Worm (Caenorhabditis elegans) whole organism, young adult: ENCODE data around the gene F08H9.4.

Source experiments
- B0336.3 ChIP-seq: fragments of 200-800 bp; sonication (Bioruptor generic); IDR thresholded peaks from 2 replicates; pipeline ENCODE4 v1.3.6; 2022; ENCODE audit warnings: missing genetic modification characterization, missing compliant biosample characterization
- F23B12.7 ChIP-seq: sonication (generic microtip); optimal IDR thresholded peaks from 2 replicates; lab custom pipeline; 2017; ENCODE audit warnings: missing genetic modification characterization, mild to moderate bottlenecking, missing compliant biosample characterization, antibody characterized with exemption, moderate library complexity; ENCODE audit not compliant: insufficient read depth
- K12H6.12 ChIP-seq: fragments of 200-800 bp; sonication (Bioruptor generic); optimal IDR thresholded peaks from 2 replicates; lab custom pipeline; 2018; ENCODE audit warnings: mild to moderate bottlenecking, missing genetic modification characterization, missing compliant biosample characterization
- Y79H2A.3 ChIP-seq: fragments of 200-800 bp; sonication (Bioruptor generic); conservative IDR thresholded peaks from 2 replicates; pipeline ENCODE4 v1.3.6; 2022; ENCODE audit warnings: missing genetic modification reagents, missing genetic modification characterization, missing compliant biosample characterization
- ceh-91 ChIP-seq: fragments of 200-800 bp; sonication (Bioruptor generic); IDR thresholded peaks from 2 replicates; pipeline ENCODE4 v1.3.6; 2022; ENCODE audit warnings: missing genetic modification reagents, missing genetic modification characterization, missing compliant biosample characterization
- efl-1 ChIP-seq: fragments of 150-350 bp; optimal IDR thresholded peaks from 2 replicates; lab custom pipeline; 2014; ENCODE audit warnings: missing biosample characterization, missing genetic modification reagents, missing genetic modification characterization
- him-1 ChIP-seq: sonication (generic microtip); optimal IDR thresholded peaks from 2 replicates; lab custom pipeline; 2016; ENCODE audit warnings: missing genotype, missing genetic modification reagents, missing genetic modification characterization, missing compliant biosample characterization
- madf-8 ChIP-seq: fragments of 200-800 bp; sonication (Bioruptor generic); conservative IDR thresholded peaks from 2 replicates; pipeline ENCODE4 v1.3.6; 2022; ENCODE audit warnings: missing genetic modification reagents, missing genetic modification characterization, missing compliant biosample characterization
- xnd-1 ChIP-seq: sonication (generic microtip); optimal IDR thresholded peaks from 2 replicates; lab custom pipeline; 2016; ENCODE audit warnings: missing genotype, missing genetic modification reagents, missing genetic modification characterization, missing compliant biosample characterization

- TF ChIP-seq him-1 (tag; lab: Kevin White, UChicago) (peak; percentile 53), B0336.3 (GFP tag; lab: Robert Waterston, UW) (peak; percentile 53; the same call in 1 of the 2 replicates), madf-8 (GFP tag; lab: Robert Waterston, UW) (peak; percentile 96), Y79H2A.3 (GFP tag; lab: Robert Waterston, UW) (no peak), F23B12.7 (tag; lab: Kevin White, UChicago) (peak; percentile 65), xnd-1 (tag; lab: Kevin White, UChicago) (peak; percentile 99), K12H6.12 (tag; lab: Kevin White, UChicago) (no peak), ceh-91 (peak; percentile 96), efl-1 (GFP tag; lab: Kevin White, UChicago) (peak; percentile 96)
Observed at ce11 chrV:14457070-14457469, 7.2 kb downstream of the F08H9.4 start, which contains the start of gene coh-3.
